Fruit fly (Drosophila melanogaster) whole organism, prepupa: Measurements from ENCODE around the gene Pop2.

Experiments
- Blimp-1 ChIP-seq: fragments of 200-800 bp; sonication (Bioruptor generic); optimal IDR thresholded peaks from 3 replicates; lab custom pipeline; 2017; ENCODE audit warnings: missing biosample characterization, missing genetic modification characterization, mild to moderate bottlenecking, moderate library complexity, missing genetic modification reagents
- CG10669 ChIP-seq: fragments of 200-800 bp; sonication (Bioruptor generic); optimal IDR thresholded peaks from 3 replicates; lab custom pipeline; 2018; ENCODE audit warnings: missing biosample characterization, mild to moderate bottlenecking, missing genetic modification characterization, moderate library complexity
- CG11762 ChIP-seq: fragments of 200-800 bp; sonication (Bioruptor generic); optimal IDR thresholded peaks from 3 replicates; lab custom pipeline; 2016; ENCODE audit warnings: missing biosample characterization, missing genetic modification characterization; ENCODE audit not compliant: insufficient read depth
- CG1621 ChIP-seq: fragments of 200-800 bp; sonication (Bioruptor generic); optimal IDR thresholded peaks from 3 replicates; lab custom pipeline; 2018; ENCODE audit warnings: missing biosample characterization, mild to moderate bottlenecking, missing genetic modification characterization
- CG3032 ChIP-seq: fragments of 200-800 bp; optimal IDR thresholded peaks from 2 replicates; lab custom pipeline; 2019; ENCODE audit warnings: missing biosample characterization, mild to moderate bottlenecking, missing genetic modification characterization, moderate library complexity
- CG32006 ChIP-seq: fragments of 200-800 bp; sonication (Bioruptor generic); optimal IDR thresholded peaks from 3 replicates; lab custom pipeline; 2017; ENCODE audit warnings: missing biosample characterization, mild to moderate bottlenecking, missing genetic modification characterization
- CG3919 ChIP-seq: fragments of 200-800 bp; sonication (Bioruptor generic); optimal IDR thresholded peaks from 3 replicates; lab custom pipeline; 2016; ENCODE audit warnings: missing biosample characterization, missing genetic modification characterization
- CG4318 ChIP-seq: fragments of 200-800 bp; sonication (Bioruptor generic); optimal IDR thresholded peaks from 3 replicates; lab custom pipeline; 2017; ENCODE audit warnings: missing biosample characterization, mild to moderate bottlenecking, missing genetic modification characterization
- CG6163 ChIP-seq: fragments of 200-800 bp; sonication (Bioruptor generic); IDR thresholded peaks from 3 replicates; pipeline ENCODE4 v1.3.6; 2022; ENCODE audit warnings: missing biosample characterization, missing genetic modification characterization
- CG6276 ChIP-seq: fragments of 200-800 bp; sonication (Bioruptor generic); optimal IDR thresholded peaks from 2 replicates; lab custom pipeline; 2017; ENCODE audit warnings: missing biosample characterization, mild to moderate bottlenecking, missing genetic modification characterization
- CG6792 ChIP-seq: fragments of 200-800 bp; sonication (Bioruptor generic); optimal IDR thresholded peaks from 3 replicates; lab custom pipeline; 2016; ENCODE audit warnings: missing biosample characterization, missing genetic modification characterization
- CG7368 ChIP-seq: fragments of 200-800 bp; sonication (Bioruptor generic); optimal IDR thresholded peaks from 3 replicates; lab custom pipeline; 2016; ENCODE audit warnings: missing biosample characterization, missing genetic modification characterization
- CG8632 ChIP-seq: fragments of 200-800 bp; sonication (Bioruptor generic); optimal IDR thresholded peaks from 3 replicates; lab custom pipeline; 2016; ENCODE audit warnings: missing biosample characterization, missing genetic modification characterization
- CG9139 ChIP-seq: fragments of 200-800 bp; sonication (Bioruptor generic); optimal IDR thresholded peaks from 3 replicates; lab custom pipeline; 2017; ENCODE audit warnings: missing biosample characterization, mild to moderate bottlenecking, missing genetic modification characterization
- Eip75B ChIP-seq: fragments of 200-800 bp; sonication (Bioruptor generic); optimal IDR thresholded peaks from 3 replicates; lab custom pipeline; 2016; ENCODE audit warnings: missing biosample characterization, missing genetic modification characterization
- Eip93F ChIP-seq: fragments of 200-800 bp; sonication (Bioruptor generic); optimal IDR thresholded peaks from 2 replicates; lab custom pipeline; 2016; ENCODE audit warnings: missing biosample characterization, mild to moderate bottlenecking, missing genetic modification characterization
- Ets96B ChIP-seq: fragments of 200-800 bp; optimal IDR thresholded peaks from 2 replicates; lab custom pipeline; 2019; ENCODE audit warnings: missing biosample characterization, mild to moderate bottlenecking, missing genetic modification characterization, moderate library complexity
- Gug ChIP-seq: fragments of 200-800 bp; sonication (Bioruptor generic); IDR thresholded peaks from 2 replicates; pipeline ENCODE4 v1.3.6; 2022; ENCODE audit warnings: missing biosample characterization, missing genetic modification characterization
- Hr38 ChIP-seq: sonication (Bioruptor generic); optimal IDR thresholded peaks from 2 replicates; lab custom pipeline; 2016; ENCODE audit warnings: missing biosample characterization, missing genetic modification characterization
- Met ChIP-seq: fragments of 200-800 bp; sonication (Bioruptor generic); optimal IDR thresholded peaks from 3 replicates; lab custom pipeline; 2016; ENCODE audit warnings: missing biosample characterization, missing genetic modification characterization
- OdsH ChIP-seq: fragments of 200-800 bp; sonication (Bioruptor generic); optimal IDR thresholded peaks from 3 replicates; lab custom pipeline; 2016; ENCODE audit warnings: missing biosample characterization, missing genetic modification characterization
- Smox ChIP-seq: fragments of 200-800 bp; sonication (Bioruptor generic); optimal IDR thresholded peaks from 3 replicates; lab custom pipeline; 2016; ENCODE audit warnings: missing biosample characterization, missing genetic modification characterization
- Sox14 ChIP-seq: fragments of 200-800 bp; sonication (Bioruptor generic); optimal IDR thresholded peaks from 3 replicates; lab custom pipeline; 2016; ENCODE audit warnings: missing biosample characterization, missing genetic modification characterization
- Sox15 ChIP-seq: fragments of 200-800 bp; sonication (Bioruptor generic); optimal IDR thresholded peaks from 3 replicates; lab custom pipeline; 2016; ENCODE audit warnings: missing biosample characterization, missing genetic modification characterization
- achi ChIP-seq: fragments of 200-800 bp; sonication (Bioruptor generic); optimal IDR thresholded peaks from 3 replicates; lab custom pipeline; 2016; ENCODE audit warnings: missing biosample characterization, missing genetic modification characterization
- cyc ChIP-seq: fragments of 200-800 bp; sonication (Bioruptor generic); optimal IDR thresholded peaks from 3 replicates; lab custom pipeline; 2016; ENCODE audit warnings: missing biosample characterization, missing genetic modification characterization
- esn ChIP-seq: fragments of 200-800 bp; sonication (Bioruptor generic); optimal IDR thresholded peaks from 2 replicates; lab custom pipeline; 2016; ENCODE audit warnings: missing biosample characterization, mild to moderate bottlenecking, missing genetic modification characterization, moderate library complexity
- fd59A ChIP-seq: fragments of 200-800 bp; sonication (Bioruptor generic); optimal IDR thresholded peaks from 2 replicates; lab custom pipeline; 2017; ENCODE audit warnings: missing biosample characterization, mild to moderate bottlenecking, missing genetic modification characterization, missing genetic modification reagents
- fkh ChIP-seq: fragments of 200-800 bp; sonication (Bioruptor generic); optimal IDR thresholded peaks from 3 replicates; lab custom pipeline; 2017; ENCODE audit warnings: missing biosample characterization, mild to moderate bottlenecking, missing genetic modification characterization, moderate library complexity
- lz ChIP-seq: fragments of 200-800 bp; sonication (Bioruptor generic); optimal IDR thresholded peaks from 3 replicates; lab custom pipeline; 2016; ENCODE audit warnings: missing biosample characterization, missing genetic modification characterization
- pdm3 ChIP-seq: fragments of 200-800 bp; sonication (Bioruptor generic); optimal IDR thresholded peaks from 3 replicates; lab custom pipeline; 2016; ENCODE audit warnings: missing biosample characterization, missing genetic modification characterization
- spab ChIP-seq: fragments of 200-800 bp; sonication (Bioruptor generic); optimal IDR thresholded peaks from 2 replicates; lab custom pipeline; 2017; ENCODE audit warnings: missing biosample characterization, mild to moderate bottlenecking, missing genetic modification characterization, missing genetic modification reagents
- vri ChIP-seq: fragments of 200-800 bp; sonication (Bioruptor generic); optimal IDR thresholded peaks from 3 replicates; lab custom pipeline; 2016; ENCODE audit warnings: missing biosample characterization, mild to moderate bottlenecking, missing genetic modification characterization

Gene Pop2

dm6 chr3L:11990436-11990835 is 12.3 kb downstream of the Pop2 start, which contains the start of gene CG6931:
TSS of gene CG6931 (plus strand) at chr3L:11990736.
- TF ChIP-seq pdm3 (GFP tag; lab: Kevin White, UChicago) (no peak), esn (no peak), CG3919 (no peak), Eip75B (GFP tag; lab: Kevin White, UChicago) (no peak), cyc (GFP tag; lab: Kevin White, UChicago) (no peak), Ets96B (tag; lab: Kevin White, UChicago) (no peak), CG7368 (GFP tag; lab: Kevin White, UChicago) (no peak), fd59A (GFP tag; lab: Kevin White, UChicago) (no peak), CG10669 (GFP tag; lab: Kevin White, UChicago) (no peak), lz (GFP tag; lab: Kevin White, UChicago) (no peak), CG6276 (GFP tag; lab: Kevin White, UChicago) (no peak), CG32006 (GFP tag; lab: Kevin White, UChicago) (no peak), spab (GFP tag; lab: Kevin White, UChicago) (no peak), Blimp-1 (GFP tag; lab: Kevin White, UChicago) (no peak), Met (GFP tag; lab: Kevin White, UChicago) (no peak), CG8632 (GFP tag; lab: Kevin White, UChicago) (no peak), CG6792 (GFP tag; lab: Kevin White, UChicago) (no peak)

DNA sequence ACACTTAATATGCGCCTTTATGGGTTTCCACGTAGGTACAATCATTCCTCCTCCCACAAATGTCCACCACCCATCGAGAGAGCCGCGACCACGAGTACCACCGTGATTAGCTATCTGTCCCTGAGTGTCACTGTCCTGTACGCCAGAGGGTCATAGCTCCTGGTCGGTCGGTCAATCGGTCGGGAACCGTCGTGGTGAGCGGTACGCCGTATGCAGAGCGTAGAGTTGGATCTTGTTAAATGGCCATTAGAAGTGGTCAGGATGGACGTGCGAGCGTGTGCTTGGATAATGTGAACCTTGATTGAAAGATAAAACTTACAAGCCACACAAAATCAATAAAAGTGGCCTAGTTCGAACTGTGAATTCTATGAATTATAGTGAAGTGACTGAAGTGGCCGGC is 18.1 kb downstream of the Pop2 start, which contains the start of gene CG6938:
Gene CG6938 (plus strand): TSS at position 301 of the 400 bp plus-strand sequence.
- TF ChIP-seq CG3032 (tag; lab: Kevin White, UChicago), result no peak
- TF ChIP-seq CG8632 (GFP tag; lab: Kevin White, UChicago), result no peak
- TF ChIP-seq spab (GFP tag; lab: Kevin White, UChicago), result no peak
- no peak for TF ChIP-seq esn
- TF ChIP-seq CG1621 (tag; lab: Kevin White, UChicago), result no peak
- TF ChIP-seq Met (GFP tag; lab: Kevin White, UChicago), result no peak
- TF ChIP-seq Sox15 (GFP tag; lab: Kevin White, UChicago), result no peak
- no peak for TF ChIP-seq Sox14 (GFP tag; lab: Kevin White, UChicago)
- no peak for TF ChIP-seq Hr38 (GFP tag; lab: Kevin White, UChicago)
- TF ChIP-seq CG9139 (GFP tag; lab: Kevin White, UChicago), result no peak

DNA sequence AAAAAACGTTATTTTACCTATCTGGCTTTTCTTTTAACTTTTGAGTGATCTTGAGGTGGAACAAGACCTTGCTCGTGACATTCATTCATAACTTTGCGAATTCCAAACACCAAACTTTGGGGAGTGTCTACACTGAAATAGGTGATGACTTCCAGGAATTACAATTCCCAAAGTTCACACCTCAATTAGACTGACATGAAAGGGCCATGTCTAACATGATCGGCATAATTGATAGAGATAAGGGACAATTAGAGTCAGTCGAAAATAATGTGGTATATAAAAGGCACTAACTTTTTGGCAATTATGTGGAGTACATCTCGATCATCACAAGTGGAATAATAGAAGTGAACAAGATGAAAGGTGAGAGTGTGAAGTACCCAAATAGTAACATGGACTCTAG is 26.9 kb downstream of the Pop2 start, which contains the start of gene CG43896:
Gene CG43896 (plus strand): TSS at position 301 of the 400 bp plus-strand sequence.
- no peak for TF ChIP-seq fd59A (GFP tag; lab: Kevin White, UChicago)
- no peak for TF ChIP-seq CG6163
- no peak for TF ChIP-seq CG11762 (GFP tag; lab: Kevin White, UChicago)
- TF ChIP-seq achi (GFP tag; lab: Kevin White, UChicago), result no peak
- TF ChIP-seq Eip75B (GFP tag; lab: Kevin White, UChicago), result no peak
- TF ChIP-seq Eip93F (GFP tag; lab: Kevin White, UChicago), result no peak
- TF ChIP-seq OdsH (GFP tag; lab: Kevin White, UChicago), result no peak
- TF ChIP-seq Smox (GFP tag; lab: Kevin White, UChicago), result no peak

dm6 chr3L:11974605-11975004 is 28.1 kb downstream of the Pop2 start, which contains the start of gene CG14125:
TSS of gene CG14125 (plus strand) at chr3L:11974905.
- no peak for TF ChIP-seq pdm3 (GFP tag; lab: Kevin White, UChicago)
- TF ChIP-seq CG1621 (tag; lab: Kevin White, UChicago), result no peak

- TF ChIP-seq CG6163 (no peak), Gug (GFP tag; lab: Robert Waterston, UW) (no peak)
Measured at dm6 chr3L:11973690-11974089, 29.0 kb downstream of the Pop2 start, which contains the start of gene CG42397. TSS of gene CG42397 (minus strand) at chr3L:11973790.

dm6 chr3L:11972879-11973278 is 29.8 kb downstream of the Pop2 start, which contains the start of gene Muc68E:
TSS of gene Muc68E (minus strand) at chr3L:11972979.
- no peak for TF ChIP-seq Sox14 (GFP tag; lab: Kevin White, UChicago)
- no peak for TF ChIP-seq fkh (GFP tag; lab: Kevin White, UChicago)
- peak; percentile 68 for TF ChIP-seq vri
- TF ChIP-seq CG4318 (GFP tag; lab: Kevin White, UChicago), result no peak
